Worm (Caenorhabditis elegans): ENCODE data around the gene Y82E9BR.5.
"Not testable (repeated sequence)": the region's sequence is repeated elsewhere in the genome, so short reads cannot be mapped to it uniquely, and the experiment has no call there.

The Y82E9BR.5 gene

DNA sequence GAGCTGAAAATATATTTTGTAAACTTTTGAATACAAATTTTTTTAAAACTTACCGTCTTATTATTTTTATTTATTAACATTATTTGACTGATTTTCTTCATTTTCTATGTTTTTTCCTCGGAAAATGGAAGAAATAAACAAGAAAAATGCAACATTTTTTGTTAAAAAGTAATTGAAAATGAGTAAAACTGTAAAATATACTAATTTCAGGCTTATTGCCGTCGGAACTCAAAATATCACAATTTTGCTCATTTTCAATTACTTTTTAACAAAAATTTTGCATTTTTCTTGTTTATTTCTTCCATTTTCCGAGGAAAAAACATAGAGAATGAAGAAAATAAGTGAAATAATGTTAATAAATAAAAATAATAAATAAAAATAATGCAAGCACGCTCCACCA lies 8.7 kb upstream of the Y82E9BR.5 start, which contains the start of gene Y82E9BR.10:
Y82E9BR.10 (minus strand) TSS at position 101 of the 400 bp plus-strand sequence.
- TF ChIP-seq T26A5.8 (tag; optimal IDR thresholded peaks at IDR 0.05); Y53F4B.3 (GFP tag; IDR thresholded peaks at IDR 0.05); bed-2 (GFP tag; IDR thresholded peaks at IDR 0.05): not testable (repeated sequence)

- not testable (repeated sequence) for TF ChIP-seq fkh-3 (tag; optimal IDR thresholded peaks at IDR 0.05); dox-1 (GFP tag; IDR thresholded peaks at IDR 0.05); tlf-1 (GFP tag; optimal IDR thresholded peaks at IDR 0.05)
Measured at ce11 chrIII:1377903-1378302, 6.3 kb upstream of the Y82E9BR.5 start, which contains the start of gene pals-40. pals-40 (minus strand) TSS chrIII:1378003.

DNA sequence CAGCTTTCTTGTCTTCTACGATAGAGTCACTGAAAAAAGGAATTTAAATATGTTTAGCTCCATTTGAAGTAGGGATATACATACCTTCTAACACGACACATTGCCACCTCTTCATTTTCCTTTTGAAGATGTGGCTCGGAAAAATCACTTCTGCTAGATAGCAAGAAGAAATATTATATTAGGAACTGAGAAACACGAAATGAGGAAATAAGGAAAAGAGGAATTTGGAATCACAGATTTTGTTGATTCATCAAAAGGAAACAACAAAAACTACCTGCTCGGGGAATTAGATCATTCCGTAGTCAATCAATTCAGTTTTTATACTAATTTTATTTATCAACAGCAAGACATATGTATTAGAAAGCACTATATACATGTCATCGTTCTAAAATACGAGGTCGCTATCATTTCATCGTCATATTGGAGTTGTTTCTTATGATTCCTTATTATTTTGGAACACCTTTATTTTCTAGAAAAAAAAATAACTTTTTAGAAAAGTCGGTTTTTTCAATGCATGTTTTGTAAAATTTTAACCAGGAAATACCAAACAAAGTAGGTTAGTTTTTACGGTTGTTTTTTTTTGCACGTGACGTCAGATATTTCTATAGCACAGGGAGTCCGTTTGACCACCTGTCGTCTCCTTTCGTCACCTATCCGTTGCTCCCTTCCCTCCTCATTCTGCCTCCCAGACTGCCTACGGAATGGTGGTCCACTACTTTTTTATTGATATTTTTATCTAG lies 3.5 kb upstream of the Y82E9BR.5 start, which contains the start of the genes pals-21 and Y82E9BR.6:
pals-21 (minus strand) TSS at position 101 of the 740 bp plus-strand sequence.
Y82E9BR.6 (plus strand) TSS at position 690 of the 740 bp plus-strand sequence.
- TF ChIP-seq B0261.1 (tag; optimal IDR thresholded peaks at IDR 0.05) (no peak), cebp-2 (GFP tag; IDR thresholded peaks at IDR 0.05) (0 out of 2 replicates have a peak, but pooled peaks have one; percentile 8)

ce11 chrIII:1383483-1383882 lies 687 bp upstream of the Y82E9BR.5 start:
- TF ChIP-seq snpc-3.4 (tag; optimal IDR thresholded peaks at IDR 0.05) (no peak), pbrm-1 (GFP tag; IDR thresholded peaks at IDR 0.05) (no peak), attf-6 (GFP tag; IDR thresholded peaks at IDR 0.05) (no peak), hlh-26 (GFP tag; conservative IDR thresholded peaks at IDR 0.05) (no peak)

ce11 chrIII:1384694-1385093 lies 524 bp downstream of the Y82E9BR.5 start:
- TF ChIP-seq zim-3 (tag; optimal IDR thresholded peaks at IDR 0.05) (no peak), ceh-100 (GFP tag; IDR thresholded peaks at IDR 0.05) (no peak), nhr-80 (tag; optimal IDR thresholded peaks at IDR 0.05) (peak; percentile 20)

- peak; percentile 48 for TF ChIP-seq nhr-80 (tag; optimal IDR thresholded peaks at IDR 0.05)
- no peak for TF ChIP-seq efl-1 (GFP tag; optimal IDR thresholded peaks at IDR 0.05)
Measured at ce11 chrIII:1388274-1389058, 4.3 kb downstream of the Y82E9BR.5 start, which contains the start of gene pals-20. pals-20 (minus strand) TSS chrIII:1388324.

DNA sequence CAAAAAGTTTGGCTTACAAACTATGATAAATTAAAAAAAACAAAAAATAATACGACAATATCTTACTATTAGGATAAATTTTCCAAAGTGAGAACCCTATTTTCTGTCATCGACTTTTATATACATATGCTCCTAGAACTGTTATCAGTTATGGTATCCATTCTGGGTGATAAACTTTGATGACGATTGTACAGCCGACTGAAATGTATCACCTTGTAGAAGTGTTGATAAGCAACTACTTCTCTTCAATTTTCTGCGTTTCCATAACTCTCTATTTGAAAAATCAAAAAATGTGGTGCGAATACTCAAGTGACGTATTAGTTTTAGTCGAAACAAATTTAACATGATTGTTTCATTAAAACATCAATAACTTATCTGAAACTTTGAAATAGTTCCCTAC lies 5.8 kb downstream of the Y82E9BR.5 start:
- TF ChIP-seq nhr-80 (tag; optimal IDR thresholded peaks at IDR 0.05) (peak; percentile 78), sdz-38 (tag; optimal IDR thresholded peaks at IDR 0.05) (no peak)

DNA sequence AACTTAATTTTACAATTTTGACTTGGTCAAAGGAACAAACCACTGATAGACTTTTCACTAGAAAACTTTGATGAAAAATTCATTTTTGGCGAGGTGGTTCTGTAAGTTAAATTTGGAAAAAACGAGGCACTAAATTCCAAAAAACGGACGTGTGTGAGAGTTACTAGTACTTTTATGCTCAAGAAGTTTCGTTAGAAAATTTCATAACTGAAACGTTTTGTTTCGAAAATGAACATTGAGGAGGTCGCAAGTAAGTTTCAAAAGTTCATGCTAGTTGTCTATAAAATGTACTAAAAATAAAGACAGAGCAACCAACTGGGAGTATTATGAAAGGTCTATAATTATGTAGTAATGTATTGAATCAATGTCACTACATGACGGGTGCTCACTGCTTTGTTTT lies 7.6 kb downstream of the Y82E9BR.5 start, which contains the start of gene pals-17:
pals-17 (minus strand) TSS at position 101 of the 400 bp plus-strand sequence.
- TF ChIP-seq egl-44 (GFP tag; IDR thresholded peaks at IDR 0.05) (no peak), rpc-1 (optimal IDR thresholded peaks at IDR 0.05) (no peak), rpc-1 (tag; optimal IDR thresholded peaks at IDR 0.05) (no peak), snpc-4 (GFP tag; optimal IDR thresholded peaks at IDR 0.05) (no peak), snpc-4 (tag; optimal IDR thresholded peaks at IDR 0.05) (no peak), pbrm-1 (GFP tag; IDR thresholded peaks at IDR 0.05) (no peak), egrh-3 (GFP tag; IDR thresholded peaks at IDR 0.05) (no peak), madf-10 (tag; optimal IDR thresholded peaks at IDR 0.05) (no peak), nhr-27 (tag; optimal IDR thresholded peaks at IDR 0.05) (no peak)

Data from whole organism, young adult.